Worm (Caenorhabditis elegans) whole organism, L4/young adult: ENCODE data around the gene T05C1.2.

Source experiments
- W03F9.2 ChIP-seq: fragments of 150-350 bp; optimal IDR thresholded peaks from 2 replicates; lab custom pipeline; 2014; ENCODE audit warnings: missing biosample characterization, missing genetic modification characterization
- dao-5 ChIP-seq: sonication (generic microtip); optimal IDR thresholded peaks from 2 replicates; lab custom pipeline; 2016; ENCODE audit warnings: missing genotype, missing genetic modification characterization, moderate library complexity, missing compliant biosample characterization
- him-1 ChIP-seq: sonication (generic microtip); optimal IDR thresholded peaks from 2 replicates; lab custom pipeline; 2016; ENCODE audit warnings: missing genotype, missing genetic modification reagents, missing genetic modification characterization, missing compliant biosample characterization

DNA sequence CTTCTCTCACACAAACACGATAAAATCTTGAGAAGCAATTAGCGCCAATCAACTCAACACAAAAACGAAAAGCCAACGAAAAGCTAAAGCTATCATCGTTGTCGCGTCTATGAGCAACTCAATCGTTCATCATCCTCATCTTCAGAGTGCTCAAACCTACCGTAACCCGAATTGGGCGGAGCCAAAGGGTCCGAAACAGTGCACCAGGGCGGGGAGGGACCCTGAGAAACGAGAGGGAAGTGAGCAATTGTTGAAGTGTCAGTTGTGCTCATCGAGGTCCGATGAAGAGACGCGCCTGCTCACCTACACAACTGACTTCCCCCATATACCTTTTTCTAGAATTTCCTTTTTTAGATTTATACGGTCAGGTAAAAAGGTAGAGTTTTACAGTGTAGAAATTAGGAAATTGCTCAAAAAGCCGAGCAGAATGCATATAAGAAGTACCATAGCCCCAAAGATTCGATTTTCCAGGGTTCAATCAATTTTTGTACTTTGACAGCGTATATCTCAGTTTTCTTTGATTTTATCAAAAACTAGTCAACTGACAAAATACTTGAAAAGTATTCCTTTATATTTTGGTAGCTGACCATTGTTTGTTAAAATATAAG lies 36.5 kb upstream of the T05C1.2 start, which contains the start of gene hlh-1:
- no peak for TF ChIP-seq him-1 (tag; lab: Kevin White, UChicago)
- TF ChIP-seq dao-5 (tag; lab: Kevin White, UChicago), result no peak
- TF ChIP-seq W03F9.2 (tag; lab: Kevin White, UChicago), result no peak
